Fruit fly (Drosophila melanogaster) whole organism, embryonic: Measurements from ENCODE around the gene Hrb98DE.

Experiments
- Aef1 ChIP-seq: fragments of 200-800 bp; sonication (Bioruptor generic); IDR thresholded peaks from 3 replicates; pipeline ENCODE4 v1.3.6; 2022; ENCODE audit warnings: missing biosample characterization, missing genetic modification characterization
- Atf6 ChIP-seq: fragments of 200-800 bp; sonication (Bioruptor generic); IDR thresholded peaks from 2 replicates; pipeline ENCODE4 v1.3.6; 2022; ENCODE audit warnings: missing biosample characterization, missing genetic modification characterization
- Bgb ChIP-seq: fragments of 200-800 bp; sonication (Bioruptor generic); IDR thresholded peaks from 2 replicates; pipeline ENCODE4 v1.3.6; 2022; ENCODE audit warnings: missing biosample characterization, missing genetic modification characterization; ENCODE audit not compliant: partially characterized antibody
- Blimp-1 ChIP-seq: fragments of 200-800 bp; sonication (Bioruptor generic); optimal IDR thresholded peaks from 3 replicates; lab custom pipeline; 2018; ENCODE audit warnings: missing biosample characterization, missing genetic modification characterization, mild to moderate bottlenecking, moderate library complexity, missing genetic modification reagents
- BtbVII ChIP-seq: fragments of 200-800 bp; sonication (Bioruptor generic); optimal IDR thresholded peaks from 3 replicates; lab custom pipeline; 2017; ENCODE audit warnings: missing biosample characterization, mild to moderate bottlenecking, missing genetic modification characterization
- CG10366 ChIP-seq: fragments of 200-800 bp; sonication (Bioruptor generic); IDR thresholded peaks from 2 replicates; pipeline ENCODE4 v1.3.6; 2022; ENCODE audit warnings: missing biosample characterization, missing genetic modification characterization
- CG10979 ChIP-seq: fragments of 200-800 bp; sonication (Bioruptor generic); optimal IDR thresholded peaks from 2 replicates; lab custom pipeline; 2018; ENCODE audit warnings: missing biosample characterization, mild to moderate bottlenecking, missing genetic modification characterization, moderate library complexity
- CG11696 ChIP-seq: fragments of 200-800 bp; sonication (Bioruptor generic); IDR thresholded peaks from 2 replicates; pipeline ENCODE4 v1.3.6; 2022; ENCODE audit warnings: missing biosample characterization, missing genetic modification characterization
- CG12071 ChIP-seq: fragments of 200-800 bp; sonication (Bioruptor generic); optimal IDR thresholded peaks from 3 replicates; lab custom pipeline; 2018; ENCODE audit warnings: missing biosample characterization, mild to moderate bottlenecking, missing genetic modification characterization
- CG13775 ChIP-seq: fragments of 200-800 bp; sonication (Bioruptor generic); optimal IDR thresholded peaks from 3 replicates; lab custom pipeline; 2017; ENCODE audit warnings: missing biosample characterization, mild to moderate bottlenecking, missing genetic modification characterization
- CG14667 ChIP-seq: fragments of 200-800 bp; sonication (Bioruptor generic); IDR thresholded peaks from 2 replicates; pipeline ENCODE4 v1.3.6; 2022; ENCODE audit warnings: missing biosample characterization, missing genetic modification characterization
- CG15073 ChIP-seq: fragments of 200-800 bp; sonication (Bioruptor generic); optimal IDR thresholded peaks from 2 replicates; lab custom pipeline; 2016; ENCODE audit warnings: missing biosample characterization, missing genetic modification characterization
- CG31388 ChIP-seq: fragments of 200-800 bp; sonication (Bioruptor generic); optimal IDR thresholded peaks from 2 replicates; lab custom pipeline; 2016; ENCODE audit warnings: missing biosample characterization, missing genetic modification characterization
- CG4282 ChIP-seq: fragments of 200-800 bp; sonication (Bioruptor generic); optimal IDR thresholded peaks from 2 replicates; lab custom pipeline; 2016; ENCODE audit warnings: missing biosample characterization, missing genetic modification characterization
- CG6254 ChIP-seq: fragments of 200-800 bp; sonication (Bioruptor generic); optimal IDR thresholded peaks from 3 replicates; lab custom pipeline; 2017; ENCODE audit warnings: mild to moderate bottlenecking, missing biosample characterization, missing genetic modification reagents, missing genetic modification characterization
- CG6765 ChIP-seq: fragments of 200-800 bp; sonication (Bioruptor generic); optimal IDR thresholded peaks from 3 replicates; lab custom pipeline; 2017; ENCODE audit warnings: missing biosample characterization, mild to moderate bottlenecking, missing genetic modification characterization
- CG7928 ChIP-seq: fragments of 200-800 bp; sonication (Bioruptor generic); optimal IDR thresholded peaks from 2 replicates; lab custom pipeline; 2017; ENCODE audit warnings: missing biosample characterization, mild to moderate bottlenecking, missing genetic modification characterization
- CG9437 ChIP-seq: fragments of 200-800 bp; sonication (Bioruptor generic); optimal IDR thresholded peaks from 2 replicates; lab custom pipeline; 2018; ENCODE audit warnings: missing biosample characterization, mild to moderate bottlenecking, missing genetic modification characterization
- CG9609 ChIP-seq: fragments of 200-800 bp; sonication (Bioruptor generic); optimal IDR thresholded peaks from 3 replicates; lab custom pipeline; 2016; ENCODE audit warnings: missing biosample characterization, missing genetic modification characterization
- CG9932 ChIP-seq: fragments of 200-800 bp; sonication (Bioruptor generic); IDR thresholded peaks from 2 replicates; pipeline ENCODE4 v1.3.6; 2022; ENCODE audit warnings: missing biosample characterization, missing genetic modification characterization
- Dfd ChIP-seq, 2 experiments: fragments of >200 bp; optimal IDR thresholded peaks; 2 replicates each; lab custom pipeline; 2017; ENCODE audit warnings: missing biosample characterization in 2 of 2, missing genetic modification characterization in 2 of 2
- Dip3 ChIP-seq: fragments of 200-800 bp; sonication (Bioruptor generic); optimal IDR thresholded peaks from 3 replicates; lab custom pipeline; 2016; ENCODE audit warnings: missing biosample characterization, missing genetic modification characterization
- Hand ChIP-seq: fragments of 200-800 bp; sonication (Bioruptor generic); optimal IDR thresholded peaks from 2 replicates; lab custom pipeline; 2017; ENCODE audit warnings: mild to moderate bottlenecking, missing biosample characterization, missing genetic modification reagents, missing genetic modification characterization
- HmgZ ChIP-seq: fragments of 200-800 bp; sonication (Bioruptor generic); optimal IDR thresholded peaks from 2 replicates; lab custom pipeline; 2018; ENCODE audit warnings: missing biosample characterization, mild to moderate bottlenecking, missing genetic modification characterization
- Kr ChIP-seq: fragments of 200-800 bp; sonication (Bioruptor generic); optimal IDR thresholded peaks from 2 replicates; lab custom pipeline; 2017; ENCODE audit warnings: missing biosample characterization, mild to moderate bottlenecking, missing genetic modification characterization
- Mad ChIP-seq: fragments of 200-800 bp; sonication (Bioruptor generic); optimal IDR thresholded peaks from 2 replicates; lab custom pipeline; 2016; ENCODE audit warnings: missing biosample characterization, missing genetic modification characterization
- NC2α ChIP-seq: fragments of 200-800 bp; sonication (Bioruptor generic); optimal IDR thresholded peaks from 2 replicates; lab custom pipeline; 2016; ENCODE audit warnings: missing biosample characterization, missing genetic modification characterization
- NC2β ChIP-seq: fragments of 200-800 bp; sonication (Bioruptor generic); optimal IDR thresholded peaks from 2 replicates; lab custom pipeline; 2016; ENCODE audit warnings: missing biosample characterization, missing genetic modification characterization
- NK7.1 ChIP-seq: fragments of 200-800 bp; sonication (Bioruptor generic); optimal IDR thresholded peaks from 3 replicates; lab custom pipeline; 2016; ENCODE audit warnings: missing biosample characterization, missing genetic modification characterization
- Neu2 ChIP-seq: fragments of 200-800 bp; sonication (Bioruptor generic); optimal IDR thresholded peaks from 3 replicates; lab custom pipeline; 2016; ENCODE audit warnings: missing biosample characterization, missing genetic modification characterization, borderline replicate concordance
- Nf-YB ChIP-seq: fragments of 200-800 bp; sonication (Bioruptor generic); optimal IDR thresholded peaks from 3 replicates; lab custom pipeline; 2019; ENCODE audit warnings: missing biosample characterization, mild to moderate bottlenecking, missing genetic modification characterization, moderate library complexity
- Oaz ChIP-seq: fragments of 200-800 bp; sonication (Bioruptor generic); IDR thresholded peaks from 2 replicates; pipeline ENCODE4 v1.3.6; 2022; ENCODE audit warnings: missing biosample characterization, missing genetic modification characterization
- Oli ChIP-seq: fragments of 200-800 bp; sonication (Bioruptor generic); optimal IDR thresholded peaks from 2 replicates; lab custom pipeline; 2018; ENCODE audit warnings: missing biosample characterization, mild to moderate bottlenecking, missing genetic modification characterization, moderate library complexity
- Sox102F ChIP-seq: fragments of 200-800 bp; sonication (Bioruptor generic); optimal IDR thresholded peaks from 2 replicates; lab custom pipeline; 2018; ENCODE audit warnings: missing biosample characterization, mild to moderate bottlenecking, missing genetic modification characterization, moderate library complexity
- Spps ChIP-seq: fragments of 200-800 bp; sonication (Bioruptor generic); optimal IDR thresholded peaks from 2 replicates; lab custom pipeline; 2018; ENCODE audit warnings: missing biosample characterization, mild to moderate bottlenecking, missing genetic modification characterization
- Sry-β ChIP-seq: fragments of 200-800 bp; sonication (Bioruptor generic); optimal IDR thresholded peaks from 2 replicates; lab custom pipeline; 2018; ENCODE audit warnings: missing biosample characterization, mild to moderate bottlenecking, missing genetic modification characterization, moderate library complexity
- Xrp1 ChIP-seq: fragments of 200-800 bp; sonication (Bioruptor generic); IDR thresholded peaks from 2 replicates; pipeline ENCODE4 v1.3.6; 2022; ENCODE audit warnings: missing biosample characterization, missing genetic modification characterization
- ara ChIP-seq: fragments of 200-800 bp; sonication (Bioruptor generic); IDR thresholded peaks from 2 replicates; pipeline ENCODE4 v1.3.6; 2022; ENCODE audit warnings: missing biosample characterization, missing genetic modification characterization
- ash1 ChIP-seq: fragments of 200-800 bp; sonication (Bioruptor generic); optimal IDR thresholded peaks from 2 replicates; lab custom pipeline; 2018; ENCODE audit warnings: missing biosample characterization, mild to moderate bottlenecking, missing genetic modification characterization
- btn ChIP-seq: fragments of 200-800 bp; sonication (Bioruptor generic); optimal IDR thresholded peaks from 2 replicates; lab custom pipeline; 2016; ENCODE audit warnings: missing biosample characterization, missing genetic modification characterization
- chinmo ChIP-seq: fragments of 200-800 bp; sonication (Bioruptor generic); IDR thresholded peaks from 4 replicates; pipeline ENCODE4 v1.3.6; 2022; ENCODE audit warnings: missing biosample characterization, missing genetic modification characterization; ENCODE audit not compliant: partially characterized antibody
- fd102C ChIP-seq: fragments of 200-800 bp; sonication (Bioruptor generic); optimal IDR thresholded peaks from 2 replicates; lab custom pipeline; 2018; ENCODE audit warnings: missing biosample characterization, mild to moderate bottlenecking, missing genetic modification characterization, moderate library complexity
- gt ChIP-seq: fragments of 200-800 bp; sonication (Bioruptor generic); IDR thresholded peaks from 2 replicates; pipeline ENCODE4 v1.3.6; 2022; ENCODE audit warnings: missing biosample characterization, missing genetic modification characterization
- h ChIP-seq: fragments of >200 bp; optimal IDR thresholded peaks from 2 replicates; lab custom pipeline; 2017
- lilli ChIP-seq: fragments of 200-800 bp; sonication (Bioruptor generic); optimal IDR thresholded peaks from 3 replicates; lab custom pipeline; 2016; ENCODE audit warnings: missing biosample characterization, missing genetic modification characterization
- oc ChIP-seq: fragments of 200-800 bp; sonication (Bioruptor generic); optimal IDR thresholded peaks from 2 replicates; lab custom pipeline; 2018; ENCODE audit warnings: missing biosample characterization, mild to moderate bottlenecking, missing genetic modification characterization, moderate library complexity
- phol ChIP-seq: fragments of 200-800 bp; sonication (Bioruptor generic); optimal IDR thresholded peaks from 3 replicates; lab custom pipeline; 2018; ENCODE audit warnings: missing biosample characterization, mild to moderate bottlenecking, missing genetic modification characterization, moderate library complexity
- psq ChIP-seq: fragments of 200-800 bp; sonication (Bioruptor generic); optimal IDR thresholded peaks from 2 replicates; lab custom pipeline; 2017; ENCODE audit warnings: missing biosample characterization, missing genetic modification characterization
- sd ChIP-seq: fragments of 200-800 bp; sonication (Bioruptor generic); optimal IDR thresholded peaks from 3 replicates; lab custom pipeline; 2018; ENCODE audit warnings: missing biosample characterization, mild to moderate bottlenecking, missing genetic modification characterization, moderate library complexity

The Hrb98DE gene

DNA sequence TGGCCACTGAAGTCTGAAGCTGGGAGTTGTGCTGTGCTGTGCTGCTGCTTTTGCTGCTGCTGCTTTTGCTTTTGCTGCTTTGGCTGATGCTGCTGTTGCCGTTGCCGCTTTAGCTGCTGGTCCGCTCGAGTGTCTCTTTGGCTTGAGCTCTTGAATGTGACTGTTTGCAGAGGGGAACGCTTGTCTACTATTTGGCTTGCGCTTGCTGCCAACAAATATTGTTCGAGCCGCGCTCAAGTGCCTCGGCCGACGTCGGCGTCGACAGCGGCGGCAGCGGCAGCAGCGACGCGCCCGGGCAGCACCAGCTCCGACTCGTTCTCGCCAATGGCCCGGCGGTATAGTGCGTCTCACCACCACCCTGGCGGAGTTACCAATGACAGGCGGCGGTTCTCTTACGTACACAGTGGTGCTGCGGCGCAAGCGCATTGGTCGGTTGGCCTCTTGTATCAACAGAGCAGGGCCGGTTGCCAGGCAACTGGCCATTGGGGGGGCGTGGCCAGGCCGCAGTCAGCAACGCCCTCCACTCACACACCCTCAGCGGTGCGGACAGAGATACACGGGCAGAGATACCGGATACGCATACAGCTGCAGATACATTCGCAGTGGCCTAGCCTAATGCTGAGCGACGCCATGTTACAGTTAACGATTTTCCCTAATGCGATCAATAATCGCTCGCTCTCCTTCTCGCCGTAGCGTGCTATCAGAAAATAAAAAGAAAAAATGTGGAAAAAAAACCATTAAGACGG lies 14.4 kb upstream of the Hrb98DE start, which contains the start of gene fkh (continued):
- TF ChIP-seq Spps (tag; lab: Kevin White, UChicago) (peak; percentile 68), Neu2 (GFP tag; lab: Kevin White, UChicago) (peak; percentile 93), CG11696 (GFP tag; lab: Robert Waterston, UW) (peak; percentile 67), gt (GFP tag; lab: Robert Waterston, UW) (no peak), fd102C (GFP tag; lab: Kevin White, UChicago) (peak; percentile 90), Aef1 (0 out of 3 replicates have a peak, but pooled peaks have one; percentile 19), psq (GFP tag; lab: Kevin White, UChicago) (peak; percentile 53), h (lab: Kevin White, UChicago) (no peak), Kr (GFP tag; lab: Kevin White, UChicago) (peak; percentile 98), oc (tag; lab: Kevin White, UChicago) (peak; percentile 81), CG6765 (GFP tag; lab: Kevin White, UChicago) (peak; percentile 97), CG7928 (peak; percentile 78), CG13775 (GFP tag; lab: Kevin White, UChicago) (peak; percentile 84), NC2β (GFP tag; lab: Kevin White, UChicago) (peak; percentile 88), Atf6 (GFP tag; lab: Robert Waterston, UW) (peak; percentile 89), sd (tag; lab: Kevin White, UChicago) (peak; percentile 40), Bgb (GFP tag; lab: Robert Waterston, UW) (peak; percentile 27; the same call in 1 of the 2 replicates), CG6254 (GFP tag; lab: Kevin White, UChicago) (peak; percentile 94), Oli (tag; lab: Kevin White, UChicago) (no peak), Sox102F (peak; percentile 56), HmgZ (tag; lab: Kevin White, UChicago) (peak; percentile 95), Nf-YB (peak; percentile 100), Dfd (GFP tag; optimal IDR thresholded peaks at IDR 0.05; lab: Kevin White, UChicago) (no peak), CG9932 (GFP tag; lab: Robert Waterston, UW) (peak; percentile 58), Xrp1 (GFP tag; lab: Robert Waterston, UW) (peak; percentile 87), Sry-β (GFP tag; lab: Kevin White, UChicago) (peak; percentile 68), Blimp-1 (GFP tag; lab: Kevin White, UChicago) (peak; percentile 72), Hand (GFP tag; lab: Kevin White, UChicago) (peak; percentile 93), CG14667 (GFP tag; lab: Robert Waterston, UW) (0 out of 2 replicates have a peak, but pooled peaks have one; percentile 14), chinmo (peak; percentile 83; the same call in 2 of the 4 replicates), phol (tag; lab: Kevin White, UChicago) (peak; percentile 45), CG15073 (GFP tag; lab: Kevin White, UChicago) (peak; percentile 5), NC2α (GFP tag; lab: Kevin White, UChicago) (peak; percentile 92), CG9609 (GFP tag; lab: Kevin White, UChicago) (peak; percentile 74), CG31388 (GFP tag; lab: Kevin White, UChicago) (peak; percentile 56), CG9437 (GFP tag; lab: Kevin White, UChicago) (peak; percentile 42), Mad (GFP tag; lab: Kevin White, UChicago) (peak; percentile 81), CG12071 (peak; percentile 98), CG10366 (peak; percentile 53; the same call in 1 of the 2 replicates), Oaz (GFP tag; lab: Robert Waterston, UW) (no peak), lilli (peak; percentile 64), BtbVII (peak; percentile 97), CG4282 (GFP tag; lab: Kevin White, UChicago) (peak; percentile 87), Dip3 (GFP tag; lab: Kevin White, UChicago) (peak; percentile 89), CG10979 (tag; lab: Kevin White, UChicago) (peak; percentile 41), NK7.1 (peak; percentile 94), ara (GFP tag; lab: Robert Waterston, UW) (peak; percentile 86), btn (peak; percentile 91), ash1 (GFP tag; lab: Kevin White, UChicago) (peak; percentile 99)
